Worm (Caenorhabditis elegans): ENCODE measurements around the gene srab-20.

DNA sequence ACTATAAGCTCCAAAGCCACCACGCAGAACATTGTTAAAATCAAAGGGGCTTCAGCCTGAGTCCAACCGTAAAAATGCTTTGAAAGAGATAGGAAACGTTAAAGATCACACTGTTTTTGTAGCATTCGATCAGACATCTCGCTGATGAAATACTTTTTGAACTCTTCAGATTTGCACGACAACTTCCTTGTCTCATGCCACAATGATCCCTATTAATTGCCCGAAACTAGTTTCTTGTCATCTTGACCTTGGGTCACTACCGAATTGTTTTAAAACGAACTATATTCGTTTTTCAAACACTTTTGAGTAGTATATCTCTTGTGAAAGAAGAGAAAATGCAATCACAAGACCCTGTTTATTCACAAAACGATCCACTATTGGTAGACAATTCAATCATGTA lies 10.9 kb upstream of the srab-20 start, which contains the start of gene T20D4.3:
- TF ChIP-seq ama-1 (optimal IDR thresholded peaks at IDR 0.05) (no peak), ceh-13 (GFP tag; optimal IDR thresholded peaks at IDR 0.05) (no peak), ets-7 (tag; optimal IDR thresholded peaks at IDR 0.05) (no peak), F13C5.2 (tag; optimal IDR thresholded peaks at IDR 0.05) (no peak), scrt-1 (GFP tag; IDR thresholded peaks at IDR 0.05) (no peak)
